Worm (Caenorhabditis elegans): ENCODE data around the gene Y59E9AL.4.

The Y59E9AL.4 gene

DNA sequence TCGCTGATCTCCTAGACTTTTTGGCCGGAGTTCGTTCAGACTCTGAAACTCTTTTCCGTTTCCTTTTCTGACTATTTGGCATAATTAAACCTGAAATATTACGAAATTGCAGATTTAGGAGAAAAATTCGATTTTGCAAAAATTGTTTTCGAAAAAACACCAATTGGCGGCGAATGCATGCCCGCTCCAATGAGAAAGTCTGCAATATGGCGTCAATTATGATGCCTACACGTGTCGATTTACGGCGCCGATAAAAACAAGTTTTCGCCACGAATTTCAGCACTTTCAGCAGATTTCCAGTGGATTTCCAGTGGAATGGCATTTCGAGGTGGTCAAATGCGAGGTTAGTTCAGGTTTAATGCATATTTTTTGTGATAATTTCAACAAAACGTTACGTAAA, 5.6 kb downstream of the Y59E9AL.4 start, which contains the start of the genes Y59E9AL.36 and nbet-1 (continued):
- TF ChIP-seq attf-4 (tag; optimal IDR thresholded peaks at IDR 0.05) (no peak), unc-62 (GFP tag; optimal IDR thresholded peaks at IDR 0.05 in 1 of 2) (peak in 1 of 2 experiments; percentile 57), unc-62 (tag; optimal IDR thresholded peaks at IDR 0.05) (no peak), skn-1 (tag; optimal IDR thresholded peaks at IDR 0.05) (no peak), F10B5.3 (tag; optimal IDR thresholded peaks at IDR 0.05) (no peak), snpc-1.2 (GFP tag; IDR thresholded peaks at IDR 0.05) (peak; percentile 89), zip-2 (tag; optimal IDR thresholded peaks at IDR 0.05) (no peak), lir-3 (tag; optimal IDR thresholded peaks at IDR 0.05) (no peak), unc-130 (GFP tag; optimal IDR thresholded peaks at IDR 0.05) (no peak), fkh-10 (GFP tag; optimal IDR thresholded peaks at IDR 0.05) (no peak), lin-38 (GFP tag; IDR thresholded peaks at IDR 0.05) (peak; percentile 95), sdz-12 (GFP tag; optimal IDR thresholded peaks at IDR 0.05) (no peak), lin-15B (tag; optimal IDR thresholded peaks at IDR 0.05) (peak; percentile 84), spr-3 (GFP tag; optimal IDR thresholded peaks at IDR 0.05) (no peak), nhr-237 (tag; optimal IDR thresholded peaks at IDR 0.05) (no peak), T26A8.4 (GFP tag; IDR thresholded peaks at IDR 0.05) (peak; percentile 61; the same call in 1 of the 2 replicates), hlh-11 (tag; optimal IDR thresholded peaks at IDR 0.05) (no peak), F49E8.2 (tag; optimal IDR thresholded peaks at IDR 0.05; ENCODE audit: borderline replicate concordance) (no peak), D1046.2 (GFP tag; IDR thresholded peaks at IDR 0.05) (no peak), arid-1 (GFP tag; conservative IDR thresholded peaks at IDR 0.05) (0 out of 2 replicates have a peak, but pooled peaks have one; percentile 19), F37D6.2 (tag; optimal IDR thresholded peaks at IDR 0.05) (no peak), ceh-20 (GFP tag; IDR thresholded peaks at IDR 0.05) (no peak), fos-1 (tag; optimal IDR thresholded peaks at IDR 0.05) (no peak), nhr-6 (tag; optimal IDR thresholded peaks at IDR 0.05) (peak; percentile 72)

DNA sequence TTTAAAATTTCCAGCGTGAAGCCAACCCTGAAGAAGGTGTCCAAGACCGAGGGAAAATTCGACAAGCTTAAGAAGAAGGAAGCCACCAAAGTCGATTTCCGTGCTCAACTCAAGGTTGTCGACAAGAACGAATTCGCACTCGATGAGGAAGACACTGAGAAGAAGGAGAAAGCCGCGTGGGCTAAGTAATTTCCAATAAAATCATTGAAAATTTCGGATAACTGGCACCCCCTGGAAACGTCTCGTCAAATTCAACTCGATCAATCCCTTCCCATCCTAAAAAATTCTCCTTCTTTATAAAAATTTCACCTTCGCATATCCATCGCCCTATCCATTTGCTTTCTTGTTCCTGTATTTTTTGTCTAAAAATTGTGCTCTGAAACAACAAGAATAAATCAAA, 8.3 kb downstream of the Y59E9AL.4 start:
- TF ChIP-seq ceh-62 (tag; optimal IDR thresholded peaks at IDR 0.05) (no peak), mxl-3 (GFP tag; optimal IDR thresholded peaks at IDR 0.05) (no peak), gei-8 (GFP tag; optimal IDR thresholded peaks at IDR 0.05) (no peak), snpc-1.2 (GFP tag; IDR thresholded peaks at IDR 0.05) (0 out of 2 replicates have a peak, but pooled peaks have one; percentile 20), set-16 (GFP tag; IDR thresholded peaks at IDR 0.05) (no peak), tag-97 (GFP tag; IDR thresholded peaks at IDR 0.05) (no peak), vab-7 (GFP tag; IDR thresholded peaks at IDR 0.05) (no peak), arid-1 (GFP tag; conservative IDR thresholded peaks at IDR 0.05) (no peak)

DNA sequence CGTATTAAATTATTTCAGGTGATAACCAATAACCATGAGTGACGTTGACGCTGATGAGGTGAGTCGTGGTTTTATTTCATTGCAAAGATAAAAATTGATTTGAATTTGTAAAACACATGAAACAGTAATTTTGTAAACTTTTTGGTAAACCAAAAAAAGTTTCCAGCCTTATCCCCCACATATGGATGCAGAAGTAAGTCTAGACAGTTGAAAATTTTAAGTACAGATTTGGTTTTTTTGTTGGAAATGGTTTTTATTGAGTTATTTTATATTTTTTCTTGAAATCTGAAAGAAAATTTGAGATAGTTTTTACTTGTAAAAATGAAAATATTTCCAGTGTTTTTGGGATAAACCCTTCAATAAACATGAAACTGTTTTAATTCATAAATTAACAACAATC, 10.4 kb downstream of the Y59E9AL.4 start, which contains the start of gene tni-4:
tni-4 (plus strand) TSS at position 19 of the 400 bp plus-strand sequence.
- TF ChIP-seq unc-62 (GFP tag; optimal IDR thresholded peaks at IDR 0.05 in 1 of 2) = peak in 1 of 2 experiments; percentile 92
- TF ChIP-seq unc-62 (tag; optimal IDR thresholded peaks at IDR 0.05) = no peak
- no peak for TF ChIP-seq unc-39 (tag; optimal IDR thresholded peaks at IDR 0.05)
- no peak for TF ChIP-seq nhr-10 (tag; optimal IDR thresholded peaks at IDR 0.05)

DNA sequence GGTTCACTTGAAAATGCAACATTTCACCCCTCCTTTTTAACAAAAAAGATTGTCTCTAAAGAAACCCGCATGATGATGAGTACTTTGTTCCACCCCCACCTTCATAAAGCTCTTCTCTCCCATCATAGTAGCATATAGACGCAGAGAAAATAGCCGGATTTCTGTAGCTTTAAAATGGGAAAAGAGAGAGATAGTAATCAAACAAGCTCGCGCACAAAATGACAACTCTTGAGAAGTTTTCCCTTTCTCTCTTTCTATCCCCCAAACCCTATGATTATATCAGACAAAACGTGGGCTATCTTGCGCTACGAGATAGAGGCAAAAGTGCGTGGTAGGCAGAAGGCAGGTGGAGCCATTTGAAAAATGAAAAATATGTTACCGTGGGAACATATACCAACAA, 12.4 kb downstream of the Y59E9AL.4 start:
- TF ChIP-seq unc-62 (GFP tag; optimal IDR thresholded peaks at IDR 0.05 in 1 of 2) = peak in 1 of 2 experiments; percentile 67
- TF ChIP-seq unc-62 (tag; optimal IDR thresholded peaks at IDR 0.05) = no peak
- no peak for TF ChIP-seq ceh-82 (tag; optimal IDR thresholded peaks at IDR 0.05)

DNA sequence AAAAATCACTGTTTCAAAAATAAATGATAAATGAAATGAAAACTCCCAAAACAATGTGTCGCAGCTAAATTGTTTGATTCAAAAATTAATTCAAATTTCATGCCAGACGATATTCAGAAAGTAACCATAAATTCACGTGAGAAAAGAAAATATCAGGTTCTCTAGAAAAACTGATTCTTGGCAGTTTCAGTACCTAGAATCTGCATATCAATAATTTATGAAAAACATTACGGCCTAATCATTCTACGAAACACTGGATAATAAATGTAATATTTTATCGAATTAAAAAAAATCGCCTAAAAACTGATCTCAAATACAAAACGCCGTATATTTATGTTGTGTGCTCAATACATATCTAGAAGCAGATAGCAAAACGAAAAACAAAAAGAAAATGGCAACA, 14.2 kb downstream of the Y59E9AL.4 start:
- TF ChIP-seq ztf-7 (tag; optimal IDR thresholded peaks at IDR 0.05) (no peak), nhr-11 (tag; optimal IDR thresholded peaks at IDR 0.05) (peak; percentile 43)

Measured in whole organism, L4 larva.